Worm (Caenorhabditis elegans) whole organism, L4 larva: Measurements from ENCODE around the gene F42A6.5.

Source experiments
- D1046.2 ChIP-seq: fragments of 200-800 bp; sonication (Bioruptor generic); IDR thresholded peaks from 2 replicates; pipeline ENCODE4 v1.3.6; 2022; ENCODE audit warnings: missing genetic modification characterization, missing compliant biosample characterization
- F49E8.2 ChIP-seq: sonication (generic microtip); optimal IDR thresholded peaks from 2 replicates; lab custom pipeline; 2016; ENCODE audit warnings: missing compliant biosample characterization, mild to moderate bottlenecking, missing genetic modification characterization, borderline replicate concordance
- R02D3.7 ChIP-seq: fragments of 150-350 bp; sonication (generic microtip); optimal IDR thresholded peaks from 3 replicates; lab custom pipeline; 2014; ENCODE audit warnings: missing biosample characterization, missing genetic modification characterization
- T26A8.4 ChIP-seq: fragments of 200-800 bp; sonication (Bioruptor generic); IDR thresholded peaks from 2 replicates; pipeline ENCODE4 v1.3.6; 2022; ENCODE audit warnings: missing genetic modification characterization, missing compliant biosample characterization
- Y5F2A.4 ChIP-seq: fragments of 200-800 bp; sonication (Bioruptor generic); optimal IDR thresholded peaks from 2 replicates; lab custom pipeline; 2018; ENCODE audit warnings: mild to moderate bottlenecking, missing genetic modification characterization, missing compliant biosample characterization
- ZK337.2 ChIP-seq: fragments of 200-800 bp; sonication (Bioruptor generic); IDR thresholded peaks from 2 replicates; pipeline ENCODE4 v1.3.6; 2022; ENCODE audit warnings: missing genetic modification reagents, missing genetic modification characterization, missing compliant biosample characterization
- attf-4 ChIP-seq: sonication (generic microtip); optimal IDR thresholded peaks from 3 replicates; lab custom pipeline; 2017; ENCODE audit warnings: missing biosample characterization, missing genetic modification characterization
- ceh-20 ChIP-seq: fragments of 200-800 bp; sonication (Bioruptor generic); IDR thresholded peaks from 2 replicates; pipeline ENCODE4 v1.3.6; 2022; ENCODE audit warnings: missing genetic modification reagents, missing genetic modification characterization, missing compliant biosample characterization
- ces-1 ChIP-seq: fragments of 150-350 bp; sonication (generic microtip); optimal IDR thresholded peaks from 4 replicates; lab custom pipeline; 2014; ENCODE audit warnings: missing biosample characterization, missing genetic modification reagents, missing genetic modification characterization
- daf-16 ChIP-seq, 3 experiments: sonication (generic microtip); optimal IDR thresholded peaks; 2 replicates each; lab custom pipeline; 2016 to 2017; ENCODE audit warnings: missing genetic modification characterization in 3 of 3, missing genetic modification reagents in 3 of 3, mild to moderate bottlenecking in 2 of 3, missing compliant biosample characterization in 2 of 3, missing biosample characterization in 1 of 3, moderate library complexity in 1 of 3
- dmd-9 ChIP-seq: fragments of 200-800 bp; sonication (Bioruptor generic); IDR thresholded peaks from 2 replicates; pipeline ENCODE4 v1.3.6; 2022; ENCODE audit warnings: missing genetic modification reagents, missing genetic modification characterization, missing compliant biosample characterization
- dpl-1 ChIP-seq: fragments of 150-350 bp; optimal IDR thresholded peaks from 2 replicates; lab custom pipeline; 2014; ENCODE audit warnings: missing biosample characterization, missing genetic modification reagents, missing genetic modification characterization
- fos-1 ChIP-seq: fragments of 150-350 bp; optimal IDR thresholded peaks from 2 replicates; lab custom pipeline; 2014; ENCODE audit warnings: missing biosample characterization, missing genetic modification characterization
- gei-8 ChIP-seq: fragments of 200-800 bp; sonication (Bioruptor generic); optimal IDR thresholded peaks from 2 replicates; lab custom pipeline; 2018; ENCODE audit warnings: mild to moderate bottlenecking, missing genetic modification characterization, missing compliant biosample characterization
- hif-1 ChIP-seq, 2 experiments: sonication (generic microtip); optimal IDR thresholded peaks; 2 replicates each; lab custom pipeline; 2016 to 2017; ENCODE audit warnings: missing compliant biosample characterization in 2 of 2, missing genetic modification characterization in 2 of 2, missing genetic modification reagents in 2 of 2, missing genotype in 2 of 2, mild to moderate bottlenecking in 1 of 2
- hlh-11 ChIP-seq: fragments of 200-800 bp; sonication (Bioruptor generic); optimal IDR thresholded peaks from 2 replicates; lab custom pipeline; 2018; ENCODE audit warnings: mild to moderate bottlenecking, missing genetic modification characterization, missing compliant biosample characterization
- hlh-30 ChIP-seq: sonication (generic microtip); optimal IDR thresholded peaks from 2 replicates; lab custom pipeline; 2017; ENCODE audit warnings: antibody characterized with exemption, mild to moderate bottlenecking, missing genetic modification characterization, missing compliant biosample characterization; ENCODE audit not compliant: insufficient read depth
- lir-3 ChIP-seq: sonication (generic microtip); optimal IDR thresholded peaks from 2 replicates; lab custom pipeline; 2016; ENCODE audit warnings: mild to moderate bottlenecking, missing genetic modification characterization, missing compliant biosample characterization
- mdt-29 ChIP-seq: fragments of 200-800 bp; sonication (Bioruptor generic); IDR thresholded peaks from 2 replicates; pipeline ENCODE4 v1.3.6; 2022; ENCODE audit warnings: missing genetic modification reagents, missing genetic modification characterization, missing compliant biosample characterization
- mxl-3 ChIP-seq: fragments of 200-800 bp; sonication (Bioruptor generic); optimal IDR thresholded peaks from 2 replicates; lab custom pipeline; 2018; ENCODE audit warnings: mild to moderate bottlenecking, missing genetic modification characterization, missing compliant biosample characterization
- nhr-11 ChIP-seq: fragments of 150-350 bp; optimal IDR thresholded peaks from 2 replicates; lab custom pipeline; 2014; ENCODE audit warnings: missing biosample characterization, missing genetic modification characterization
- nhr-237 ChIP-seq: sonication (generic microtip); optimal IDR thresholded peaks from 2 replicates; lab custom pipeline; 2017; ENCODE audit warnings: missing biosample characterization, missing genetic modification characterization
- nhr-25 ChIP-seq: sonication (generic microtip); optimal IDR thresholded peaks from 2 replicates; lab custom pipeline; 2017; ENCODE audit warnings: missing genetic modification characterization, mild to moderate bottlenecking, missing compliant biosample characterization, antibody characterized with exemption, moderate library complexity, borderline replicate concordance; ENCODE audit not compliant: insufficient read depth
- nhr-28 ChIP-seq: fragments of 150-350 bp; optimal IDR thresholded peaks from 2 replicates; lab custom pipeline; 2014; ENCODE audit warnings: missing biosample characterization, missing genetic modification characterization
- nhr-41 ChIP-seq: fragments of 200-800 bp; sonication (Bioruptor generic); IDR thresholded peaks from 2 replicates; pipeline ENCODE4 v1.3.6; 2022; ENCODE audit warnings: missing genetic modification reagents, missing genetic modification characterization, missing compliant biosample characterization
- pha-4 ChIP-seq, 2 experiments: fragments of 150-350 bp in 1 of 2; fragments of 200-800 bp in 1 of 2; sonication (Bioruptor generic) in 1 of 2; IDR thresholded peaks in 1 of 2; optimal IDR thresholded peaks in 1 of 2; 2 replicates each; pipeline versions ENCODE4 v1.3.6 to Lab custom; 2014 to 2022; ENCODE audit warnings: missing genetic modification characterization in 2 of 2, missing genetic modification reagents in 2 of 2, missing biosample characterization in 1 of 2, missing compliant biosample characterization in 1 of 2
- rbr-2 ChIP-seq: sonication (generic microtip); optimal IDR thresholded peaks from 2 replicates; lab custom pipeline; 2016; ENCODE audit warnings: missing genotype, missing genetic modification characterization, missing compliant biosample characterization
- set-16 ChIP-seq: fragments of 200-800 bp; sonication (Bioruptor generic); IDR thresholded peaks from 2 replicates; pipeline ENCODE4 v1.3.6; 2022; ENCODE audit warnings: missing genetic modification reagents, missing genetic modification characterization, missing compliant biosample characterization
- snpc-1.2 ChIP-seq: fragments of 200-800 bp; sonication (Bioruptor generic); IDR thresholded peaks from 2 replicates; pipeline ENCODE4 v1.3.6; 2022; ENCODE audit warnings: missing genetic modification reagents, missing genetic modification characterization, missing compliant biosample characterization
- spr-1 ChIP-seq: sonication (generic microtip); optimal IDR thresholded peaks from 2 replicates; lab custom pipeline; 2016; ENCODE audit warnings: mild to moderate bottlenecking, missing genetic modification characterization, missing compliant biosample characterization
- spr-3 ChIP-seq: fragments of 200-800 bp; sonication (Bioruptor generic); optimal IDR thresholded peaks from 2 replicates; lab custom pipeline; 2018; ENCODE audit warnings: mild to moderate bottlenecking, missing genetic modification characterization, missing compliant biosample characterization
- tra-1 ChIP-seq: fragments of 200-800 bp; sonication (Bioruptor generic); IDR thresholded peaks from 2 replicates; pipeline ENCODE4 v1.3.6; 2022; ENCODE audit warnings: missing genetic modification reagents, missing genetic modification characterization, missing compliant biosample characterization
- zag-1 ChIP-seq: fragments of 150-350 bp; optimal IDR thresholded peaks from 2 replicates; lab custom pipeline; 2014; ENCODE audit warnings: missing biosample characterization, missing genetic modification characterization
- zip-2 ChIP-seq: fragments of 150-350 bp; optimal IDR thresholded peaks from 2 replicates; lab custom pipeline; 2014; ENCODE audit warnings: missing biosample characterization, missing genetic modification characterization
- ztf-7 ChIP-seq: fragments of 150-350 bp; optimal IDR thresholded peaks from 2 replicates; lab custom pipeline; 2014; ENCODE audit warnings: missing biosample characterization, missing genetic modification characterization

F42A6.5 gene

DNA sequence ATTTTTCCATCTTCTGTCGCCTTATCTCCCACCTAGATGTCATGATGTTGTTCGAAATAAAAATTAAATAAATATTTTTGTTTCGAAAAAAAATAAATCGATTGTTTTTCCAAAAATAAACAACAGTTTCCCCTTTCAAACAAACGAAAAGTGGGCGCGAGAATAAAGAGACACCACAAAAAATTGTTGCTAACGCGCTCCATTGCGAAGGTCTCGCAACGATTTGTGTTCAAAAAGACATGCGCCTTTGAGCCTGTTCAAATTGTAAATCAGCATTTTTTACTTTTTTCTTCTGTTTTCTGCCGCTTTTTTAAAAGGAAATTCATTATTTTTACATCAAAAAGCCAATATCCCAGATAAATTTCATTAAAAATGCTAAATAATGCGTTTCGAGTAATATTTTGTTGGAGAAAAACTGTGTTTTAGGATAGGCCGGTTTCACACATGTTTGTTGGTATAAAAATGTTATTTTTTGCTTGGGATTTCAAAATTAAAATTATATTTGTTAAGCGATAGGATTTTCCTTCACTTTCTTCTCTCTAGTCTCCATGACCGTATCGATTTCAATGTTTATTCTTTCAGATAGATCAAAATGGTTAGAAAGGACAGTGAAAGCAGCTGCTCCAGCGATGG is 37.0 kb downstream of the F42A6.5 start, which contains the start of gene W08E12.7 (continued):
- peak; percentile 64; the same call in 1 of the 2 replicates for TF ChIP-seq tra-1
- TF ChIP-seq ceh-20 (GFP tag; lab: Robert Waterston, UW) = peak; percentile 69; the same call in 1 of the 2 replicates
- TF ChIP-seq gei-8 (GFP tag; lab: Kevin White, UChicago) = no peak
- 0 out of 2 replicates have a peak, but pooled peaks have one; percentile 36 for TF ChIP-seq snpc-1.2 (GFP tag; lab: Robert Waterston, UW)
- no peak for TF ChIP-seq lir-3 (tag; lab: Kevin White, UChicago)
- TF ChIP-seq T26A8.4 (GFP tag; lab: Robert Waterston, UW) = no peak
- peak; percentile 64 for TF ChIP-seq nhr-25
- peak in 1 of 2 experiments; percentile 68 for TF ChIP-seq daf-16 (GFP tag; optimal IDR thresholded peaks at IDR 0.05; lab: Kevin White, UChicago)
- TF ChIP-seq daf-16 (tag; optimal IDR thresholded peaks at IDR 0.05; lab: Kevin White, UChicago) = peak; percentile 93
- peak; percentile 68 for TF ChIP-seq spr-1 (tag; lab: Kevin White, UChicago)
- peak; percentile 80; the same call in 1 of the 2 replicates for TF ChIP-seq D1046.2 (GFP tag; lab: Robert Waterston, UW)
- peak; percentile 27 to 87 for TF ChIP-seq hif-1 (tag; optimal IDR thresholded peaks at IDR 0.05; lab: Kevin White, UChicago)
- no peak for TF ChIP-seq pha-4 (GFP tag; IDR thresholded peaks at IDR 0.05; lab: Robert Waterston, UW)
- peak; percentile 99 for TF ChIP-seq pha-4 (tag; optimal IDR thresholded peaks at IDR 0.05; lab: Kevin White, UChicago)
- TF ChIP-seq ZK337.2 (GFP tag; lab: Robert Waterston, UW) = no peak
- peak; percentile 80; the same call in 1 of the 2 replicates for TF ChIP-seq dmd-9 (GFP tag; lab: Robert Waterston, UW)
- no peak for TF ChIP-seq zag-1 (tag; lab: Kevin White, UChicago)
- peak; percentile 49; the same call in 1 of the 2 replicates for TF ChIP-seq mdt-29 (GFP tag; lab: Robert Waterston, UW)
- peak; percentile 92 for TF ChIP-seq dpl-1
- TF ChIP-seq fos-1 (tag; lab: Kevin White, UChicago) = no peak
- peak; percentile 53 for TF ChIP-seq R02D3.7 (tag; lab: Kevin White, UChicago)
- peak; percentile 38 for TF ChIP-seq F49E8.2 (tag; lab: Kevin White, UChicago)
- TF ChIP-seq, all 104 proteins: peak for 61

- TF ChIP-seq nhr-237 (tag; lab: Kevin White, UChicago) = no peak
- peak; percentile 31; the same call in 1 of the 2 replicates for TF ChIP-seq set-16
- TF ChIP-seq hlh-30 = peak; percentile 20
- TF ChIP-seq, all 104 proteins: peak for 2
These were observed 37.7 kb downstream of the F42A6.5 start for ce11 chrIV:3293800-3294493.

- TF ChIP-seq spr-3 (no peak), hlh-30 (peak; percentile 58), ztf-7 (tag; lab: Kevin White, UChicago) (no peak), ces-1 (GFP tag; lab: Kevin White, UChicago) (no peak), zip-2 (no peak), Y5F2A.4 (no peak), nhr-11 (no peak), rbr-2 (no peak), nhr-28 (tag; lab: Kevin White, UChicago) (no peak), mxl-3 (GFP tag; lab: Kevin White, UChicago) (peak; percentile 6), set-16 (peak; percentile 66), nhr-41 (GFP tag; lab: Robert Waterston, UW) (no peak), hlh-11 (peak; percentile 3), attf-4 (tag; lab: Kevin White, UChicago) (no peak)
- TF ChIP-seq, all 104 proteins: peak for 4
These were observed 39.6 kb downstream of the F42A6.5 start, which contains the start of gene W08E12.8 for ce11 chrIV:3291977-3292561. TSS of gene W08E12.8 (plus strand) at chrIV:3292371.
